Fruit fly (Drosophila melanogaster): ENCODE data around the gene Drak.

Gene Drak

dm6 chrX:11548701-11549100, 55.8 kb downstream of the Drak start (continued):
- TF ChIP-seq unc-4 (GFP tag; IDR thresholded peaks at IDR 0.05; ENCODE audit: partially characterized antibody) (no peak), zen (tag; optimal IDR thresholded peaks at IDR 0.05) (no peak), CG15601 (tag; optimal IDR thresholded peaks at IDR 0.05) (peak; percentile 56), Sox100B (GFP tag; optimal IDR thresholded peaks at IDR 0.05) (peak; percentile 10), wor (GFP tag; IDR thresholded peaks at IDR 0.05) (no peak), E2f1 (GFP tag; IDR thresholded peaks at IDR 0.05) (no peak), maf-S (GFP tag; optimal IDR thresholded peaks at IDR 0.05) (no peak), row (GFP tag; IDR thresholded peaks at IDR 0.05) (peak; percentile 47; the same call in 1 of the 3 replicates), Antp (GFP tag; optimal IDR thresholded peaks at IDR 0.05) (peak; percentile 7), lilli (GFP tag; optimal IDR thresholded peaks at IDR 0.05) (peak; percentile 46), CG7963 (GFP tag; IDR thresholded peaks at IDR 0.05; ENCODE audit: partially characterized antibody) (no peak), Hey (tag; optimal IDR thresholded peaks at IDR 0.05) (no peak), CG31441 (GFP tag; IDR thresholded peaks at IDR 0.05) (peak; percentile 54), Atf-2 (GFP tag; optimal IDR thresholded peaks at IDR 0.05) (peak; percentile 0), HLH4C (GFP tag; IDR thresholded peaks at IDR 0.05; ENCODE audit: partially characterized antibody) (no peak), CG10979 (tag; optimal IDR thresholded peaks at IDR 0.05) (peak; percentile 70), Neu2 (GFP tag; optimal IDR thresholded peaks at IDR 0.05; ENCODE audit: borderline replicate concordance) (no peak), wdn (GFP tag; IDR thresholded peaks at IDR 0.05) (no peak), CG4707 (GFP tag; optimal IDR thresholded peaks at IDR 0.05) (peak; percentile 9), dmrt99B (tag; optimal IDR thresholded peaks at IDR 0.05) (peak; percentile 51), Blimp-1 (GFP tag; optimal IDR thresholded peaks at IDR 0.05) (peak; percentile 67), tio (GFP tag; optimal IDR thresholded peaks at IDR 0.05) (no peak), CG13775 (GFP tag; optimal IDR thresholded peaks at IDR 0.05) (peak; percentile 16), vvl (GFP tag; IDR thresholded peaks at IDR 0.05) (peak; percentile 57), CG42726 (GFP tag; IDR thresholded peaks at IDR 0.05; ENCODE audit: partially characterized antibody) (no peak), CG7839 (tag; optimal IDR thresholded peaks at IDR 0.05) (peak; percentile 59), CG2712 (tag; optimal IDR thresholded peaks at IDR 0.05) (peak; percentile 72), ci (GFP tag; IDR thresholded peaks at IDR 0.05) (0 out of 3 replicates have a peak, but pooled peaks have one; percentile 16), dpn (GFP tag; optimal IDR thresholded peaks at IDR 0.05) (peak in 1 of 2 experiments; percentile 21), Dek (tag; optimal IDR thresholded peaks at IDR 0.05) (no peak), CG7928 (GFP tag; optimal IDR thresholded peaks at IDR 0.05) (no peak), CG34224 (GFP tag; IDR thresholded peaks at IDR 0.05; ENCODE audit: partially characterized antibody) (no peak), lab (GFP tag; optimal IDR thresholded peaks at IDR 0.05) (peak; percentile 29), CG2116 (GFP tag; optimal IDR thresholded peaks at IDR 0.05) (peak; percentile 8), chm (GFP tag; IDR thresholded peaks at IDR 0.05) (0 out of 2 replicates have a peak, but pooled peaks have one; percentile 14), dimm (GFP tag; IDR thresholded peaks at IDR 0.05) (no peak), CG11696 (GFP tag; IDR thresholded peaks at IDR 0.05) (peak; percentile 20; the same call in 1 of the 2 replicates), CG10543 (GFP tag; optimal IDR thresholded peaks at IDR 0.05) (no peak), bsh (GFP tag; optimal IDR thresholded peaks at IDR 0.05) (peak; percentile 57 to 69), H15 (GFP tag; IDR thresholded peaks at IDR 0.05) (no peak), Side (GFP tag; optimal IDR thresholded peaks at IDR 0.05) (peak; percentile 26), CG10267 (tag; optimal IDR thresholded peaks at IDR 0.05) (peak; percentile 64), CG12659 (GFP tag; optimal IDR thresholded peaks at IDR 0.05) (no peak), CG12236 (GFP tag; optimal IDR thresholded peaks at IDR 0.05) (peak; percentile 3), Doc2 (GFP tag; IDR thresholded peaks at IDR 0.05) (no peak), CG8478 (optimal IDR thresholded peaks at IDR 0.05) (no peak), NC2α (GFP tag; optimal IDR thresholded peaks at IDR 0.05) (peak; percentile 34), CG7556 (GFP tag; optimal IDR thresholded peaks at IDR 0.05) (peak; percentile 47), sima (GFP tag; optimal IDR thresholded peaks at IDR 0.05) (no peak), Sox102F (GFP tag; optimal IDR thresholded peaks at IDR 0.05) (peak; percentile 51)

Measured in whole organism, embryonic.